Fruit fly (Drosophila melanogaster) whole organism, prepupa: Measurements from ENCODE around the gene CG14391.

Experiments used
- Blimp-1 ChIP-seq: fragments of 200-800 bp; sonication (Bioruptor generic); optimal IDR thresholded peaks from 3 replicates; lab custom pipeline; 2017; ENCODE audit warnings: missing biosample characterization, missing genetic modification characterization, mild to moderate bottlenecking, moderate library complexity, missing genetic modification reagents
- CG10669 ChIP-seq: fragments of 200-800 bp; sonication (Bioruptor generic); optimal IDR thresholded peaks from 3 replicates; lab custom pipeline; 2018; ENCODE audit warnings: missing biosample characterization, mild to moderate bottlenecking, missing genetic modification characterization, moderate library complexity
- CG11762 ChIP-seq: fragments of 200-800 bp; sonication (Bioruptor generic); optimal IDR thresholded peaks from 3 replicates; lab custom pipeline; 2016; ENCODE audit warnings: missing biosample characterization, missing genetic modification characterization; ENCODE audit not compliant: insufficient read depth
- CG11902 ChIP-seq: fragments of 200-800 bp; sonication (Bioruptor generic); optimal IDR thresholded peaks from 3 replicates; lab custom pipeline; 2016; ENCODE audit warnings: missing biosample characterization, missing genetic modification characterization
- CG1621 ChIP-seq: fragments of 200-800 bp; sonication (Bioruptor generic); optimal IDR thresholded peaks from 3 replicates; lab custom pipeline; 2018; ENCODE audit warnings: missing biosample characterization, mild to moderate bottlenecking, missing genetic modification characterization
- CG16779 ChIP-seq: fragments of 200-800 bp; sonication (Bioruptor generic); optimal IDR thresholded peaks from 3 replicates; lab custom pipeline; 2017; ENCODE audit warnings: missing biosample characterization, mild to moderate bottlenecking, missing genetic modification characterization
- CG31627 ChIP-seq: fragments of 200-800 bp; sonication (Bioruptor generic); optimal IDR thresholded peaks from 3 replicates; lab custom pipeline; 2016; ENCODE audit warnings: missing biosample characterization, missing genetic modification characterization
- CG32006 ChIP-seq: fragments of 200-800 bp; sonication (Bioruptor generic); optimal IDR thresholded peaks from 3 replicates; lab custom pipeline; 2017; ENCODE audit warnings: missing biosample characterization, mild to moderate bottlenecking, missing genetic modification characterization
- CG34406 ChIP-seq: fragments of 200-800 bp; sonication (Bioruptor generic); optimal IDR thresholded peaks from 3 replicates; lab custom pipeline; 2016; ENCODE audit warnings: missing biosample characterization, missing genetic modification characterization
- CG3919 ChIP-seq: fragments of 200-800 bp; sonication (Bioruptor generic); optimal IDR thresholded peaks from 3 replicates; lab custom pipeline; 2016; ENCODE audit warnings: missing biosample characterization, missing genetic modification characterization
- CG4318 ChIP-seq: fragments of 200-800 bp; sonication (Bioruptor generic); optimal IDR thresholded peaks from 3 replicates; lab custom pipeline; 2017; ENCODE audit warnings: missing biosample characterization, mild to moderate bottlenecking, missing genetic modification characterization
- CG6276 ChIP-seq: fragments of 200-800 bp; sonication (Bioruptor generic); optimal IDR thresholded peaks from 2 replicates; lab custom pipeline; 2017; ENCODE audit warnings: missing biosample characterization, mild to moderate bottlenecking, missing genetic modification characterization
- CG6792 ChIP-seq: fragments of 200-800 bp; sonication (Bioruptor generic); optimal IDR thresholded peaks from 3 replicates; lab custom pipeline; 2016; ENCODE audit warnings: missing biosample characterization, missing genetic modification characterization
- CG6808 ChIP-seq: fragments of 200-800 bp; sonication (Bioruptor generic); optimal IDR thresholded peaks from 3 replicates; lab custom pipeline; 2017; ENCODE audit warnings: missing biosample characterization, missing genetic modification characterization, mild to moderate bottlenecking, moderate library complexity, missing genetic modification reagents
- CG6854 ChIP-seq: fragments of 200-800 bp; sonication (Bioruptor generic); optimal IDR thresholded peaks from 2 replicates; lab custom pipeline; 2017; ENCODE audit warnings: missing biosample characterization, mild to moderate bottlenecking, missing genetic modification characterization
- CG7368 ChIP-seq: fragments of 200-800 bp; sonication (Bioruptor generic); optimal IDR thresholded peaks from 3 replicates; lab custom pipeline; 2016; ENCODE audit warnings: missing biosample characterization, missing genetic modification characterization
- CG8632 ChIP-seq: fragments of 200-800 bp; sonication (Bioruptor generic); optimal IDR thresholded peaks from 3 replicates; lab custom pipeline; 2016; ENCODE audit warnings: missing biosample characterization, missing genetic modification characterization
- CG9139 ChIP-seq: fragments of 200-800 bp; sonication (Bioruptor generic); optimal IDR thresholded peaks from 3 replicates; lab custom pipeline; 2017; ENCODE audit warnings: missing biosample characterization, mild to moderate bottlenecking, missing genetic modification characterization
- Eip78C ChIP-seq: fragments of 200-800 bp; sonication (Bioruptor generic); peaks from one replicate; lab custom pipeline; 2016; ENCODE audit warnings: missing biosample characterization, missing genetic modification characterization
- Eip93F ChIP-seq: fragments of 200-800 bp; sonication (Bioruptor generic); optimal IDR thresholded peaks from 2 replicates; lab custom pipeline; 2016; ENCODE audit warnings: missing biosample characterization, mild to moderate bottlenecking, missing genetic modification characterization
- Ets21C ChIP-seq: fragments of 200-800 bp; sonication (Bioruptor generic); optimal IDR thresholded peaks from 3 replicates; lab custom pipeline; 2016; ENCODE audit warnings: missing biosample characterization, missing genetic modification characterization
- Ets96B ChIP-seq: fragments of 200-800 bp; optimal IDR thresholded peaks from 2 replicates; lab custom pipeline; 2019; ENCODE audit warnings: missing biosample characterization, mild to moderate bottlenecking, missing genetic modification characterization, moderate library complexity
- Gug ChIP-seq: fragments of 200-800 bp; sonication (Bioruptor generic); IDR thresholded peaks from 2 replicates; pipeline ENCODE4 v1.3.6; 2022; ENCODE audit warnings: missing biosample characterization, missing genetic modification characterization
- Hr38 ChIP-seq: sonication (Bioruptor generic); optimal IDR thresholded peaks from 2 replicates; lab custom pipeline; 2016; ENCODE audit warnings: missing biosample characterization, missing genetic modification characterization
- Hr39 ChIP-seq: fragments of 200-800 bp; sonication (Bioruptor generic); optimal IDR thresholded peaks from 2 replicates; lab custom pipeline; 2016; ENCODE audit warnings: missing biosample characterization, missing genetic modification characterization
- Hr4 ChIP-seq: fragments of 200-800 bp; sonication (Bioruptor generic); optimal IDR thresholded peaks from 3 replicates; lab custom pipeline; 2016; ENCODE audit warnings: missing biosample characterization, missing genetic modification characterization
- OdsH ChIP-seq: fragments of 200-800 bp; sonication (Bioruptor generic); optimal IDR thresholded peaks from 3 replicates; lab custom pipeline; 2016; ENCODE audit warnings: missing biosample characterization, missing genetic modification characterization
- Smox ChIP-seq: fragments of 200-800 bp; sonication (Bioruptor generic); optimal IDR thresholded peaks from 3 replicates; lab custom pipeline; 2016; ENCODE audit warnings: missing biosample characterization, missing genetic modification characterization
- Sox102F ChIP-seq: fragments of 200-800 bp; sonication (Bioruptor generic); optimal IDR thresholded peaks from 2 replicates; lab custom pipeline; 2016; ENCODE audit warnings: missing biosample characterization, mild to moderate bottlenecking, missing genetic modification characterization
- Sox14 ChIP-seq: fragments of 200-800 bp; sonication (Bioruptor generic); optimal IDR thresholded peaks from 3 replicates; lab custom pipeline; 2016; ENCODE audit warnings: missing biosample characterization, missing genetic modification characterization
- acj6 ChIP-seq: fragments of 200-800 bp; sonication (Bioruptor generic); optimal IDR thresholded peaks from 3 replicates; lab custom pipeline; 2016; ENCODE audit warnings: missing biosample characterization, missing genetic modification characterization
- cyc ChIP-seq: fragments of 200-800 bp; sonication (Bioruptor generic); optimal IDR thresholded peaks from 3 replicates; lab custom pipeline; 2016; ENCODE audit warnings: missing biosample characterization, missing genetic modification characterization
- dac ChIP-seq: fragments of 200-800 bp; sonication (Bioruptor generic); optimal IDR thresholded peaks from 2 replicates; lab custom pipeline; 2017; ENCODE audit warnings: missing biosample characterization, mild to moderate bottlenecking, missing genetic modification characterization
- fd59A ChIP-seq: fragments of 200-800 bp; sonication (Bioruptor generic); optimal IDR thresholded peaks from 2 replicates; lab custom pipeline; 2017; ENCODE audit warnings: missing biosample characterization, mild to moderate bottlenecking, missing genetic modification characterization, missing genetic modification reagents
- fd85E ChIP-seq: fragments of 200-800 bp; sonication (Bioruptor generic); optimal IDR thresholded peaks from 3 replicates; lab custom pipeline; 2016; ENCODE audit warnings: missing biosample characterization, missing genetic modification characterization
- pdm3 ChIP-seq: fragments of 200-800 bp; sonication (Bioruptor generic); optimal IDR thresholded peaks from 3 replicates; lab custom pipeline; 2016; ENCODE audit warnings: missing biosample characterization, missing genetic modification characterization
- salr ChIP-seq, 2 experiments: fragments of 200-800 bp; sonication (Bioruptor generic); optimal IDR thresholded peaks; 3 replicates each; lab custom pipeline; 2016 to 2018; ENCODE audit warnings: missing biosample characterization in 2 of 2, missing genetic modification characterization in 2 of 2, mild to moderate bottlenecking in 1 of 2
- spab ChIP-seq: fragments of 200-800 bp; sonication (Bioruptor generic); optimal IDR thresholded peaks from 2 replicates; lab custom pipeline; 2017; ENCODE audit warnings: missing biosample characterization, mild to moderate bottlenecking, missing genetic modification characterization, missing genetic modification reagents
- svp ChIP-seq: fragments of 200-800 bp; sonication (Bioruptor generic); peaks from one replicate; lab custom pipeline; 2016; ENCODE audit warnings: missing biosample characterization, missing genetic modification characterization
- topi ChIP-seq: fragments of 200-800 bp; sonication (Bioruptor generic); optimal IDR thresholded peaks from 3 replicates; lab custom pipeline; 2016; ENCODE audit warnings: missing biosample characterization, missing genetic modification characterization
- vri ChIP-seq: fragments of 200-800 bp; sonication (Bioruptor generic); optimal IDR thresholded peaks from 3 replicates; lab custom pipeline; 2016; ENCODE audit warnings: missing biosample characterization, mild to moderate bottlenecking, missing genetic modification characterization

The CG14391 gene

DNA sequence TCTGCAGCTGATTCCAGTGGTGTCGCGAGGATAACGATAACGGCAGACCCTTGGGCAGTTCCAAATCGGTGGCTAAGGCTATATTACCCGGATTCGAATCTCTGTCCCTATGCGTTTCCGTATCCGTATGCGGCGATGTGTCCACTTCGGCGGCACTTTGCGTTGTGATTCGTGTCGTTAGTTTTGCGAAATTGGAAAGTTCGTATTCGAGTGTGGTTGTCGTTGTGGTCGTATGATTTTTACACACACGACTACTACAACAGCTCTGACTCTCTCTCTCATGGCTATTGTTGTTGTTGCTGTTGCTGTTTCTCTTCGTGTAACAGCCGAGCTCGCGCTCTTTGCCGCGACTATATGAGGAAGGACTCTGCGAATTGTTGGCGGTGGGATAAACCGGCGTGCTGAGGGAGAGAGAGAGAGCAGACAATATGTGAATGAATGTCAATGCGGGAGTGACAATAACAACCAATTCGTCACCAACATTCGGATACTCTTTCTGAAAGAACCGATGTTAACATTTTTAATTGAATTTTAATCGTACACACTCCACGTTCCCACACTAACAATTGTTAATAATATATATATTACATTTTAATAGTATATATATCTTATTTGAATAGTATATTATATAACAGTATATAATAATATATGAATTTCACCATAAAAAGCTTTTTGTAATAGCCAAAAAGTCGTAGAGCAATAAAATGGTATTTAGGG, 25.1 kb upstream of the CG14391 start (continued):
- TF ChIP-seq CG11902 (GFP tag; lab: Kevin White, UChicago) (peak; percentile 25), Eip78C (peak; percentile 80), svp (GFP tag; lab: Kevin White, UChicago) (peak; percentile 7), fd85E (GFP tag; lab: Kevin White, UChicago) (peak; percentile 36), acj6 (GFP tag; lab: Kevin White, UChicago) (peak; percentile 56), CG16779 (tag; lab: Kevin White, UChicago) (peak; percentile 71), vri (GFP tag; lab: Kevin White, UChicago) (peak; percentile 46), CG3919 (GFP tag; lab: Kevin White, UChicago) (peak; percentile 63), CG10669 (GFP tag; lab: Kevin White, UChicago) (peak; percentile 64), CG6854 (GFP tag; lab: Kevin White, UChicago) (peak; percentile 55), fd59A (GFP tag; lab: Kevin White, UChicago) (no peak), Ets21C (GFP tag; lab: Kevin White, UChicago) (no peak), Blimp-1 (GFP tag; lab: Kevin White, UChicago) (peak; percentile 44), Gug (GFP tag; lab: Robert Waterston, UW) (no peak), CG7368 (peak; percentile 33), CG9139 (GFP tag; lab: Kevin White, UChicago) (peak; percentile 22), CG34406 (peak; percentile 79), Sox102F (peak; percentile 53), CG6276 (GFP tag; lab: Kevin White, UChicago) (peak; percentile 69), CG8632 (GFP tag; lab: Kevin White, UChicago) (peak; percentile 80), salr (GFP tag; optimal IDR thresholded peaks at IDR 0.05; lab: Kevin White, UChicago) (peak in 1 of 2 experiments; percentile 38), CG31627 (GFP tag; lab: Kevin White, UChicago) (peak; percentile 19), cyc (peak; percentile 19), Eip93F (GFP tag; lab: Kevin White, UChicago) (no peak), dac (GFP tag; lab: Kevin White, UChicago) (no peak), CG1621 (tag; lab: Kevin White, UChicago) (peak; percentile 13), Hr38 (no peak), CG6792 (peak; percentile 65), Sox14 (GFP tag; lab: Kevin White, UChicago) (peak; percentile 9), Hr39 (peak; percentile 21), OdsH (GFP tag; lab: Kevin White, UChicago) (peak; percentile 47), CG4318 (GFP tag; lab: Kevin White, UChicago) (peak; percentile 39), spab (GFP tag; lab: Kevin White, UChicago) (peak; percentile 47), Smox (GFP tag; lab: Kevin White, UChicago) (peak; percentile 42), Hr4 (GFP tag; lab: Kevin White, UChicago) (peak; percentile 41), Ets96B (peak; percentile 78), CG11762 (GFP tag; lab: Kevin White, UChicago) (no peak), CG6808 (peak; percentile 50), pdm3 (GFP tag; lab: Kevin White, UChicago) (peak; percentile 44), CG32006 (GFP tag; lab: Kevin White, UChicago) (peak; percentile 72), topi (GFP tag; lab: Kevin White, UChicago) (peak; percentile 44)
